Fruit fly (Drosophila melanogaster): ENCODE measurements around the gene Dim1.

DNA sequence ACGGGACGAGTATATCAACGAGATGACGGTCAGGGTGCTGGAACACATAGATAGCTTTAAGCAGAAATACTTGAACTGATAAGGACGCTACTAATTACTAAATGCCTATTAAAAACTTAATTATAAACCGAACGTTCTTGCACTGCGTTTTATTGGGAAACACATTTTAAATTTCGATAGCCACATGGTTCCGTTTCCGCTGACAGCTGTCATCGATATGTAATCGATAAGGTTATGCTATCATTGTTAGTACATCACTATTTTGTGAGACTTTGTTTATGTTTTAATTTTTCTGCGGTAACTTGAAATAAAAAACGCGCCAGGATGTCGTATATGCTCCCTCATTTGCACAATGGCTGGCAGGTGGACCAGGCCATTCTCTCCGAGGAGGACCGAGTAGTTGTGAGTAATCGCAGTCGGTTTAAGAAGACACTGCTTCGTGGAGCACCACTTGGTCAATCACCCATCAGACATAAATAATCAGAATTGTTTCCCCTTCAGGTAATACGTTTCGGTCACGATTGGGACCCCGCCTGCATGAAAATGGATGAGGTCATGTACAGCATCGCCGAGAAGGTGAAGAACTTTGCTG is at the start of gene Dim1:
- no peak for TF ChIP-seq ttk (optimal IDR thresholded peaks at IDR 0.05)
- no peak for TF ChIP-seq h (optimal IDR thresholded peaks at IDR 0.05)
- TF ChIP-seq Myc (optimal IDR thresholded peaks at IDR 0.05): no peak
- no peak for TF ChIP-seq psq (optimal IDR thresholded peaks at IDR 0.05)
- no peak for TF ChIP-seq insv (optimal IDR thresholded peaks at IDR 0.05)

Measured in Kc167 (cell line).